Fruit fly (Drosophila melanogaster): ENCODE measurements around the gene CG6999.

Gene CG6999

dm6 chrX:9118961-9119633 is 30.9 kb downstream of the CG6999 start (continued):
- TF ChIP-seq CG10979 (tag; optimal IDR thresholded peaks at IDR 0.05) = peak; percentile 67
- TF ChIP-seq Sox100B (GFP tag; optimal IDR thresholded peaks at IDR 0.05) = peak; percentile 55
- TF ChIP-seq tio (GFP tag; optimal IDR thresholded peaks at IDR 0.05) = no peak
- no peak for TF ChIP-seq Atf6 (GFP tag; IDR thresholded peaks at IDR 0.05)
- TF ChIP-seq CG6654 (GFP tag; optimal IDR thresholded peaks at IDR 0.05) = peak; percentile 24
- TF ChIP-seq CG12219 (GFP tag; optimal IDR thresholded peaks at IDR 0.05) = peak; percentile 17
- peak; percentile 37 for TF ChIP-seq CG13424 (tag; optimal IDR thresholded peaks at IDR 0.05)
- no peak for TF ChIP-seq grau (tag; optimal IDR thresholded peaks at IDR 0.05)
- TF ChIP-seq BtbVII (GFP tag; optimal IDR thresholded peaks at IDR 0.05) = peak; percentile 37
- peak; percentile 49; the same call in 1 of the 3 replicates for TF ChIP-seq ci (GFP tag; IDR thresholded peaks at IDR 0.05)
- peak in 1 of 2 experiments; percentile 74 for TF ChIP-seq Eip74EF (GFP tag; optimal IDR thresholded peaks at IDR 0.05)
- no peak for TF ChIP-seq unc-4 (GFP tag; IDR thresholded peaks at IDR 0.05; ENCODE audit: partially characterized antibody)
- TF ChIP-seq CG30403 (GFP tag; optimal IDR thresholded peaks at IDR 0.05) = no peak
- no peak for TF ChIP-seq Hand (GFP tag; optimal IDR thresholded peaks at IDR 0.05)
- TF ChIP-seq fd64A (GFP tag; optimal IDR thresholded peaks at IDR 0.05) = peak; percentile 10
- TF ChIP-seq kah (GFP tag; optimal IDR thresholded peaks at IDR 0.05) = peak; percentile 3
- TF ChIP-seq bsh (GFP tag; optimal IDR thresholded peaks at IDR 0.05) = peak; percentile 18 to 64
- peak; percentile 26 for TF ChIP-seq CG9727 (GFP tag; optimal IDR thresholded peaks at IDR 0.05)
- TF ChIP-seq cwo (GFP tag; optimal IDR thresholded peaks at IDR 0.05) = peak; percentile 28
- no peak for TF ChIP-seq bab2 (GFP tag; optimal IDR thresholded peaks at IDR 0.05)
- TF ChIP-seq tin (GFP tag; optimal IDR thresholded peaks at IDR 0.05) = peak; percentile 35
- TF ChIP-seq CG2116 (GFP tag; optimal IDR thresholded peaks at IDR 0.05) = no peak

DNA sequence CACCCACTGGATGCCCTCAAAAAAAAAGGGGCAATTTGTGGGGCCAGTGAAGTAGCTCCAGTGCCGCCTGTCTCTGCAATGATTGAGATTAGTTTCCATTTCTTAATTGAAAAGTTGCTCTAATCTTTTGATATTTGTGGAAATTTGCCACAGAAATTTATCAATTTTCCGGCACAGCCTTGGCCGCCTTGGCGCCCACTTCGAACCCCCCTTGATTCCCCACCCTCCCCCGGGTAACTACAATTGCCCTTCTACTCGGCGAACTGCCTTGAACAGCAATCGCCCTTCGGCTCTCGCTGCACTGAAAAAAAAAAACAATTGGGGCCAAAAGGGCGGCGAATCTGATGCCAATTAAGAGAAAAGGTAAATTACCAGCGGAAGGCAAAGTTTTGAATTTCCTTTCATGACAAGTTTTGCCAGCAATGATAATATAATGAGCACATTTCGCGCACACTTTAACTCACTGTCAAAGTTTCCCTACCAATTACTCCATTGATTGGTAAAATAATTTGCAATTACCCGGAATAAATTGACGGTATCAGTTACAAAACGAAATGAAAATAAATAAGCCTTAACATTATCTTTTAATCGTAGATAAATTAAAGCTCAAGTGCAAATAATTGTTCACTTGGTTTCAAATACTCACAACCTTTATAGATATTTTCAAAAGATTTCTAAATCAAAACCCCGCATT is 31.7 kb downstream of the CG6999 start:
- TF ChIP-seq sr (GFP tag; IDR thresholded peaks at IDR 0.05) (peak; percentile 58; the same call in 2 of the 3 replicates), CG9215 (GFP tag; IDR thresholded peaks at IDR 0.05) (no peak), slp2 (GFP tag; optimal IDR thresholded peaks at IDR 0.05) (peak; percentile 30), gce (GFP tag; IDR thresholded peaks at IDR 0.05) (no peak), Atf-2 (GFP tag; optimal IDR thresholded peaks at IDR 0.05) (no peak), CG2678 (tag; optimal IDR thresholded peaks at IDR 0.05) (peak; percentile 62), tio (GFP tag; optimal IDR thresholded peaks at IDR 0.05) (peak; percentile 6), sima (GFP tag; optimal IDR thresholded peaks at IDR 0.05) (no peak), ato (GFP tag; IDR thresholded peaks at IDR 0.05; ENCODE audit: partially characterized antibody) (no peak), CG15479 (GFP tag; optimal IDR thresholded peaks at IDR 0.05) (no peak), fd96Cb (tag; optimal IDR thresholded peaks at IDR 0.05) (peak; percentile 32), Hand (GFP tag; optimal IDR thresholded peaks at IDR 0.05) (peak; percentile 11), Hmr (GFP tag; optimal IDR thresholded peaks at IDR 0.05) (peak; percentile 24), Trl (optimal IDR thresholded peaks at IDR 0.05) (no peak), Trl (GFP tag; optimal IDR thresholded peaks at IDR 0.05) (no peak), chif (GFP tag; optimal IDR thresholded peaks at IDR 0.05) (peak in 1 of 2 experiments; percentile 21), psq (GFP tag; optimal IDR thresholded peaks at IDR 0.05) (no peak), ftz-f1 (GFP tag; optimal IDR thresholded peaks at IDR 0.05) (no peak), Xbp1 (GFP tag; optimal IDR thresholded peaks at IDR 0.05) (no peak), gem (tag; optimal IDR thresholded peaks at IDR 0.05) (peak; percentile 57), CG4424 (GFP tag; optimal IDR thresholded peaks at IDR 0.05) (peak; percentile 44), Gug (GFP tag; IDR thresholded peaks at IDR 0.05) (no peak), CG16815 (GFP tag; optimal IDR thresholded peaks at IDR 0.05) (peak; percentile 14), PHDP (tag; optimal IDR thresholded peaks at IDR 0.05) (peak; percentile 6), CG13296 (GFP tag; optimal IDR thresholded peaks at IDR 0.05) (no peak), BtbVII (GFP tag; optimal IDR thresholded peaks at IDR 0.05) (peak; percentile 36), p53 (GFP tag; optimal IDR thresholded peaks at IDR 0.05) (no peak), CG9437 (GFP tag; optimal IDR thresholded peaks at IDR 0.05) (no peak), CG10979 (tag; optimal IDR thresholded peaks at IDR 0.05) (peak; percentile 44), CG30403 (GFP tag; optimal IDR thresholded peaks at IDR 0.05) (peak; percentile 38)

All from whole organism, embryonic.